Fruit fly (Drosophila melanogaster) whole organism, embryonic: Measurements from ENCODE around the gene Cks85A.

Experiments used
- Antp ChIP-seq: fragments of 200-800 bp; sonication (Bioruptor generic); optimal IDR thresholded peaks from 3 replicates; lab custom pipeline; 2016; ENCODE audit warnings: missing biosample characterization, missing genetic modification characterization
- Asciz ChIP-seq: fragments of 200-800 bp; sonication (Bioruptor generic); optimal IDR thresholded peaks from 2 replicates; lab custom pipeline; 2017; ENCODE audit warnings: missing biosample characterization, mild to moderate bottlenecking, missing genetic modification characterization, missing genetic modification reagents
- CG10267 ChIP-seq: fragments of 200-800 bp; sonication (Bioruptor generic); optimal IDR thresholded peaks from 2 replicates; lab custom pipeline; 2018; ENCODE audit warnings: missing biosample characterization, mild to moderate bottlenecking, missing genetic modification characterization, moderate library complexity
- CG10366 ChIP-seq: fragments of 200-800 bp; sonication (Bioruptor generic); IDR thresholded peaks from 2 replicates; pipeline ENCODE4 v1.3.6; 2022; ENCODE audit warnings: missing biosample characterization, missing genetic modification characterization
- CG11560 ChIP-seq: fragments of 200-800 bp; sonication (Bioruptor generic); IDR thresholded peaks from 3 replicates; pipeline ENCODE4 v1.3.6; 2022; ENCODE audit warnings: missing biosample characterization, missing genetic modification characterization
- CG12104 ChIP-seq: fragments of 200-800 bp; sonication (Bioruptor generic); optimal IDR thresholded peaks from 3 replicates; lab custom pipeline; 2016; ENCODE audit warnings: missing biosample characterization, missing genetic modification characterization
- CG14441 ChIP-seq: fragments of 200-800 bp; sonication (Bioruptor generic); IDR thresholded peaks from 2 replicates; pipeline ENCODE4 v1.3.6; 2022; ENCODE audit warnings: missing biosample characterization, missing genetic modification characterization
- CG14667 ChIP-seq: fragments of 200-800 bp; sonication (Bioruptor generic); IDR thresholded peaks from 2 replicates; pipeline ENCODE4 v1.3.6; 2022; ENCODE audit warnings: missing biosample characterization, missing genetic modification characterization
- CG15011 ChIP-seq: fragments of 200-800 bp; sonication (Bioruptor generic); optimal IDR thresholded peaks from 3 replicates; lab custom pipeline; 2018; ENCODE audit warnings: missing biosample characterization, mild to moderate bottlenecking, missing genetic modification characterization
- CG1602 ChIP-seq: fragments of 200-800 bp; sonication (Bioruptor generic); optimal IDR thresholded peaks from 3 replicates; lab custom pipeline; 2016; ENCODE audit warnings: missing biosample characterization, missing genetic modification characterization
- CG17186 ChIP-seq: fragments of 200-800 bp; sonication (Bioruptor generic); optimal IDR thresholded peaks from 3 replicates; lab custom pipeline; 2017; ENCODE audit warnings: missing biosample characterization, missing genetic modification reagents, missing genetic modification characterization
- CG18262 ChIP-seq: fragments of 200-800 bp; optimal IDR thresholded peaks from 3 replicates; lab custom pipeline; 2019; ENCODE audit warnings: missing biosample characterization, mild to moderate bottlenecking, missing genetic modification characterization, moderate library complexity
- CG31388 ChIP-seq: fragments of 200-800 bp; sonication (Bioruptor generic); optimal IDR thresholded peaks from 2 replicates; lab custom pipeline; 2016; ENCODE audit warnings: missing biosample characterization, missing genetic modification characterization
- CG3838 ChIP-seq: fragments of 200-800 bp; sonication (Bioruptor generic); optimal IDR thresholded peaks from 3 replicates; lab custom pipeline; 2016; ENCODE audit warnings: missing biosample characterization, missing genetic modification characterization
- CG4328 ChIP-seq: fragments of 200-800 bp; sonication (Bioruptor generic); optimal IDR thresholded peaks from 3 replicates; lab custom pipeline; 2017; ENCODE audit warnings: missing biosample characterization, missing genetic modification reagents, missing genetic modification characterization
- CG4424 ChIP-seq: fragments of 200-800 bp; sonication (Bioruptor generic); optimal IDR thresholded peaks from 3 replicates; lab custom pipeline; 2016; ENCODE audit warnings: missing biosample characterization, missing genetic modification characterization
- CG4617 ChIP-seq: fragments of 200-800 bp; sonication (Bioruptor generic); optimal IDR thresholded peaks from 3 replicates; lab custom pipeline; 2016; ENCODE audit warnings: missing biosample characterization, missing genetic modification characterization, borderline replicate concordance
- CG4707 ChIP-seq: fragments of 200-800 bp; sonication (Bioruptor generic); optimal IDR thresholded peaks from 2 replicates; lab custom pipeline; 2018; ENCODE audit warnings: missing biosample characterization, mild to moderate bottlenecking, missing genetic modification characterization, moderate library complexity
- CG5953 ChIP-seq: fragments of 200-800 bp; sonication (Bioruptor generic); IDR thresholded peaks from 2 replicates; pipeline ENCODE4 v1.3.6; 2022; ENCODE audit warnings: missing biosample characterization, missing genetic modification characterization
- CG8359 ChIP-seq: fragments of 200-800 bp; sonication (Bioruptor generic); optimal IDR thresholded peaks from 2 replicates; lab custom pipeline; 2017; ENCODE audit warnings: missing biosample characterization, mild to moderate bottlenecking, missing genetic modification characterization, borderline replicate concordance
- CkIIα-i1 ChIP-seq: fragments of 200-800 bp; sonication (Bioruptor generic); IDR thresholded peaks from 2 replicates; pipeline ENCODE4 v1.3.6; 2022; ENCODE audit warnings: missing biosample characterization, missing genetic modification characterization
- Deaf1 ChIP-seq: fragments of 200-800 bp; optimal IDR thresholded peaks from 3 replicates; lab custom pipeline; 2019; ENCODE audit warnings: missing biosample characterization, mild to moderate bottlenecking, missing genetic modification characterization, moderate library complexity
- Fer3 ChIP-seq: fragments of 200-800 bp; sonication (Bioruptor generic); optimal IDR thresholded peaks from 2 replicates; lab custom pipeline; 2018; ENCODE audit warnings: missing biosample characterization, mild to moderate bottlenecking, missing genetic modification characterization, moderate library complexity
- Hr78 ChIP-seq, 2 experiments: fragments of 200-800 bp in 1 of 2; fragments of >200 bp in 1 of 2; sonication (Bioruptor generic) in 1 of 2; optimal IDR thresholded peaks; 2 replicates each; lab custom pipeline; 2017 to 2019; ENCODE audit warnings: missing biosample characterization in 2 of 2, missing genetic modification characterization in 2 of 2, mild to moderate bottlenecking in 1 of 2, moderate library complexity in 1 of 2
- MTF-1 ChIP-seq: fragments of 200-800 bp; sonication (Bioruptor generic); optimal IDR thresholded peaks from 2 replicates; lab custom pipeline; 2018; ENCODE audit warnings: missing biosample characterization, mild to moderate bottlenecking, missing genetic modification characterization, borderline replicate concordance
- Mes4 ChIP-seq: fragments of 200-800 bp; sonication (Bioruptor generic); optimal IDR thresholded peaks from 2 replicates; lab custom pipeline; 2016; ENCODE audit warnings: missing biosample characterization, missing genetic modification characterization
- NFAT ChIP-seq: fragments of 200-800 bp; sonication (Bioruptor generic); IDR thresholded peaks from 2 replicates; pipeline ENCODE4 v1.3.6; 2022; ENCODE audit warnings: missing biosample characterization, missing genetic modification characterization
- Neu2 ChIP-seq: fragments of 200-800 bp; sonication (Bioruptor generic); optimal IDR thresholded peaks from 3 replicates; lab custom pipeline; 2016; ENCODE audit warnings: missing biosample characterization, missing genetic modification characterization, borderline replicate concordance
- Nf-YB ChIP-seq: fragments of 200-800 bp; sonication (Bioruptor generic); optimal IDR thresholded peaks from 3 replicates; lab custom pipeline; 2019; ENCODE audit warnings: missing biosample characterization, mild to moderate bottlenecking, missing genetic modification characterization, moderate library complexity
- Nf-YC ChIP-seq: fragments of 200-800 bp; optimal IDR thresholded peaks from 3 replicates; lab custom pipeline; 2019; ENCODE audit warnings: missing biosample characterization, mild to moderate bottlenecking, missing genetic modification characterization, moderate library complexity
- NfI ChIP-seq: fragments of 200-800 bp; sonication (Bioruptor generic); optimal IDR thresholded peaks from 3 replicates; lab custom pipeline; 2018; ENCODE audit warnings: missing biosample characterization, mild to moderate bottlenecking, missing genetic modification characterization, moderate library complexity
- Pdp1 ChIP-seq, 2 experiments: fragments of 200-800 bp; sonication (Bioruptor generic); optimal IDR thresholded peaks; 3 replicates each; lab custom pipeline; 2016; ENCODE audit warnings: missing biosample characterization in 2 of 2, missing genetic modification characterization in 2 of 2, mild to moderate bottlenecking in 1 of 2, moderate library complexity in 1 of 2
- Six4 ChIP-seq: fragments of 200-800 bp; sonication (Bioruptor generic); optimal IDR thresholded peaks from 2 replicates; lab custom pipeline; 2016; ENCODE audit warnings: missing biosample characterization, missing genetic modification characterization
- Ssrp ChIP-seq: fragments of 200-800 bp; sonication (Bioruptor generic); optimal IDR thresholded peaks from 2 replicates; lab custom pipeline; 2018; ENCODE audit warnings: missing biosample characterization, mild to moderate bottlenecking, missing genetic modification characterization, moderate library complexity
- TFAM ChIP-seq: fragments of 200-800 bp; sonication (Bioruptor generic); optimal IDR thresholded peaks from 2 replicates; lab custom pipeline; 2017; ENCODE audit warnings: missing biosample characterization, missing genetic modification characterization, inconsistent platforms
- Xbp1 ChIP-seq: fragments of 200-800 bp; sonication (Bioruptor generic); optimal IDR thresholded peaks from 3 replicates; lab custom pipeline; 2016; ENCODE audit warnings: missing biosample characterization, mild to moderate bottlenecking, missing genetic modification characterization
- bowl ChIP-seq: fragments of 200-800 bp; sonication (Bioruptor generic); IDR thresholded peaks from 2 replicates; pipeline ENCODE4 v1.3.6; 2022; ENCODE audit warnings: missing biosample characterization, missing genetic modification characterization
- dpn ChIP-seq, 2 experiments: fragments of 200-800 bp; sonication (Bioruptor generic); optimal IDR thresholded peaks; 3 replicates each; lab custom pipeline; 2016; ENCODE audit warnings: missing biosample characterization in 2 of 2, missing genetic modification characterization in 2 of 2
- gt ChIP-seq: fragments of 200-800 bp; sonication (Bioruptor generic); IDR thresholded peaks from 2 replicates; pipeline ENCODE4 v1.3.6; 2022; ENCODE audit warnings: missing biosample characterization, missing genetic modification characterization
- ham ChIP-seq: fragments of 200-800 bp; sonication (Bioruptor generic); IDR thresholded peaks from 2 replicates; pipeline ENCODE4 v1.3.6; 2022; ENCODE audit warnings: missing biosample characterization, missing genetic modification characterization
- her ChIP-seq: fragments of 200-800 bp; sonication (Bioruptor generic); optimal IDR thresholded peaks from 2 replicates; lab custom pipeline; 2016; ENCODE audit warnings: missing biosample characterization, missing genetic modification characterization
- mam ChIP-seq: fragments of 200-800 bp; sonication (Bioruptor generic); optimal IDR thresholded peaks from 3 replicates; lab custom pipeline; 2016; ENCODE audit warnings: missing biosample characterization, missing genetic modification characterization
- onecut ChIP-seq: fragments of 200-800 bp; sonication (Bioruptor generic); IDR thresholded peaks from 2 replicates; pipeline ENCODE4 v1.3.6; 2022; ENCODE audit warnings: missing biosample characterization, missing genetic modification characterization
- seq ChIP-seq: fragments of 200-800 bp; sonication (Bioruptor generic); IDR thresholded peaks from 2 replicates; pipeline ENCODE4 v1.3.6; 2022; ENCODE audit warnings: missing biosample characterization, missing genetic modification characterization
- slou ChIP-seq: fragments of 200-800 bp; sonication (Bioruptor generic); optimal IDR thresholded peaks from 3 replicates; lab custom pipeline; 2016; ENCODE audit warnings: missing biosample characterization, missing genetic modification characterization
- sqz ChIP-seq: fragments of 200-800 bp; sonication (Bioruptor generic); optimal IDR thresholded peaks from 3 replicates; lab custom pipeline; 2018; ENCODE audit warnings: missing biosample characterization, mild to moderate bottlenecking, missing genetic modification characterization
- tap ChIP-seq: fragments of 200-800 bp; optimal IDR thresholded peaks from 3 replicates; lab custom pipeline; 2019; ENCODE audit warnings: missing biosample characterization, mild to moderate bottlenecking, missing genetic modification characterization, moderate library complexity
- trem ChIP-seq: fragments of 200-800 bp; optimal IDR thresholded peaks from 3 replicates; lab custom pipeline; 2019; ENCODE audit warnings: missing biosample characterization, mild to moderate bottlenecking, missing genetic modification characterization, moderate library complexity
- zen ChIP-seq: fragments of 200-800 bp; sonication (Bioruptor generic); optimal IDR thresholded peaks from 3 replicates; lab custom pipeline; 2018; ENCODE audit warnings: missing biosample characterization, mild to moderate bottlenecking, missing genetic modification characterization, moderate library complexity
- zfh2 ChIP-seq: fragments of 200-800 bp; sonication (Bioruptor generic); optimal IDR thresholded peaks from 2 replicates; lab custom pipeline; 2016; ENCODE audit warnings: missing biosample characterization, missing genetic modification characterization

Cks85A gene

DNA sequence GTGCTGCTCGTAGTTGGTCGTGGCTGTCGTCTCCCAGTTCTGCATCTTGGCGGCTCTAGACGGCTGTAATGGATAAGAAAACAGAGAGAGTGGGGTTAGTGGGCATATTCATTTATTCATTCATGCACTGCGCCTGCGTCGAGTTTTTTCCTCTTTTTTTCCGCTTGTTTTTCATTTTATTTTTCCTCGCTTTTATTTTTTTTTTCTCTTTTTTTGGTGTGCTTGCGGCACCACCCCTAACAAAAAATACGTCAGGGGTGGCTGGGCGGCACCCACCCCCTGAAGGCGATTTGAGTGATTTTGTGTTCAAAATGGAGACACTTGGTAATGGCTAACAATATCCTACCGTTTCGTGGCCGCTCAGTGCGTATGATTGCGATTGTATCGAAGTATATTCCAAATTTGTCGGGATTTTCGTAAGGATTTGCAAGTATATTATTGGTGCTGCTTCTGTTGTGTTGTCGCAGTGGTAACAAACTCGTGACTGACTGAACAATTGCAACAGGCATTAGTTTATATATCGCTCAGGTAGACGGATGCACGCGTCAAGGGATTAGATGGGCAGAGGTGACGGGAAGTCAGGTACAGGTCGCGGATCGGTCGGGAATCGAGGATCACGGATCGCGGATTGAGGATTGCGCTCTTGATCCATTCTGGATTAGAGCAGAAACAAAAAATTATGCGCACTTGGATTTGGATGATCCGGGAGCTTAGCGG, 24.0 kb downstream of the Cks85A start (continued):
- TF ChIP-seq dpn (GFP tag; optimal IDR thresholded peaks at IDR 0.05; lab: Kevin White, UChicago) (peak in 1 of 2 experiments; percentile 10), CG14441 (GFP tag; lab: Robert Waterston, UW) (no peak), Ssrp (tag; lab: Kevin White, UChicago) (no peak), CG4424 (GFP tag; lab: Kevin White, UChicago) (no peak), CG10366 (GFP tag; lab: Robert Waterston, UW) (no peak), zen (tag; lab: Kevin White, UChicago) (no peak), gt (no peak), CG10267 (no peak), CG8359 (no peak), CG31388 (no peak), Neu2 (GFP tag; lab: Kevin White, UChicago) (no peak), CG17186 (no peak), slou (no peak), MTF-1 (GFP tag; lab: Kevin White, UChicago) (peak; percentile 9), zfh2 (GFP tag; lab: Kevin White, UChicago) (no peak), Pdp1 (GFP tag; optimal IDR thresholded peaks at IDR 0.05; lab: Kevin White, UChicago) (no peak), CG1602 (GFP tag; lab: Kevin White, UChicago) (no peak), Six4 (GFP tag; lab: Kevin White, UChicago) (no peak), CkIIα-i1 (GFP tag; lab: Robert Waterston, UW) (no peak), Asciz (no peak), NfI (GFP tag; lab: Kevin White, UChicago) (no peak), CG4617 (GFP tag; lab: Kevin White, UChicago) (no peak), ham (GFP tag; lab: Robert Waterston, UW) (no peak), trem (tag; lab: Kevin White, UChicago) (no peak), Fer3 (tag; lab: Kevin White, UChicago) (peak; percentile 62), CG4328 (peak; percentile 32), Deaf1 (tag; lab: Kevin White, UChicago) (no peak), mam (GFP tag; lab: Kevin White, UChicago) (no peak), CG15011 (GFP tag; lab: Kevin White, UChicago) (peak; percentile 2)

DNA sequence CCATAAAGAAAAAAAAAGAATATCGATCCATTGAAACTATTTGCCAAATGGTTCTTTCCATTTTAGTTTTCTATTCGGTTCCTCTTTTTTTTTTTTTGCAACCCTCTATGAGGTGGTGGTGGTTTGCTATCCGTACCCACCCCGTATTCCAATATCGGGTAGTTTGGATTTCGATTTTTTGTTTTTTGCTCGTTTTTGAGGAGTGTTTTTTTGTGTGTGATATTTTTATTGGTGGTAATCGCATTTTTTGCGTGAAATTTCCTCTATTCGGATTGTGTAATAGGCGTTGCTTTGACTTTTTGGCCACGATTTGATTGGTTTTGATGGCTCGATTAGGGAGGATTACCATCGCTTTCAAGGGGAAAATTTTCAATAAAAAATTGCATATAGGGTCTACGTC, 31.8 kb downstream of the Cks85A start:
- TF ChIP-seq her, result no peak
- TF ChIP-seq Nf-YC (tag; lab: Kevin White, UChicago), result peak; percentile 73
- no peak for TF ChIP-seq NFAT (GFP tag; lab: Robert Waterston, UW)
- no peak for TF ChIP-seq Mes4
- TF ChIP-seq CG1602 (GFP tag; lab: Kevin White, UChicago), result no peak
- TF ChIP-seq CG18262 (tag; lab: Kevin White, UChicago), result no peak
- no peak for TF ChIP-seq CG12104 (GFP tag; lab: Kevin White, UChicago)
- peak; percentile 85 for TF ChIP-seq sqz (GFP tag; lab: Kevin White, UChicago)
- no peak for TF ChIP-seq Antp (GFP tag; lab: Kevin White, UChicago)
- TF ChIP-seq Xbp1 (GFP tag; lab: Kevin White, UChicago), result no peak
- no peak for TF ChIP-seq CG4328
- TF ChIP-seq Nf-YB (GFP tag; lab: Kevin White, UChicago), result peak; percentile 85
- TF ChIP-seq Hr78 (GFP tag; optimal IDR thresholded peaks at IDR 0.05; lab: Kevin White, UChicago), result no peak
- TF ChIP-seq CG5953 (GFP tag; lab: Robert Waterston, UW), result no peak
- peak; percentile 9; the same call in 1 of the 2 replicates for TF ChIP-seq seq (GFP tag; lab: Robert Waterston, UW)
- no peak for TF ChIP-seq CG11560 (tag; lab: Robert Waterston, UW)
- TF ChIP-seq TFAM (GFP tag; lab: Kevin White, UChicago), result no peak
- TF ChIP-seq CG14667, result no peak
- peak; percentile 62; the same call in 1 of the 2 replicates for TF ChIP-seq onecut (GFP tag; lab: Robert Waterston, UW)
- TF ChIP-seq tap (tag; lab: Kevin White, UChicago), result no peak
- no peak for TF ChIP-seq CG3838 (GFP tag; lab: Kevin White, UChicago)
- no peak for TF ChIP-seq CG4707 (GFP tag; lab: Kevin White, UChicago)
- TF ChIP-seq bowl (GFP tag; lab: Robert Waterston, UW), result no peak
